Fruit fly (Drosophila melanogaster) whole organism, adult: ENCODE results near the gene Sf3a1.

ENCODE experiments used
- CG14711 ChIP-seq: fragments of 200-800 bp; sonication (Bioruptor generic); optimal IDR thresholded peaks from 2 replicates; lab custom pipeline; 2018; ENCODE audit warnings: missing biosample characterization, mild to moderate bottlenecking, missing genetic modification characterization, moderate library complexity
- kay ChIP-seq: fragments of 200-800 bp; sonication (Bioruptor generic); peaks from one replicate; lab custom pipeline; 2016; ENCODE audit warnings: missing biosample characterization, missing genetic modification characterization, borderline replicate concordance

dm6 chr3R:16980958-16981623 lies 21.1 kb downstream of the Sf3a1 start:
- TF ChIP-seq CG14711 (no peak), kay (GFP tag; lab: Kevin White, UChicago) (peak; percentile 53)
